Fruit fly (Drosophila melanogaster) S2 (cell line): Measurements from ENCODE around the gene CG43219.

Experiments
- CG8478 ChIP-seq: fragments of >200 bp; optimal IDR thresholded peaks from 2 replicates; lab custom pipeline; 2018
- CTCF ChIP-seq, 2 experiments: fragments of >200 bp; optimal IDR thresholded peaks; 2 replicates each; lab custom pipeline; 2018

DNA sequence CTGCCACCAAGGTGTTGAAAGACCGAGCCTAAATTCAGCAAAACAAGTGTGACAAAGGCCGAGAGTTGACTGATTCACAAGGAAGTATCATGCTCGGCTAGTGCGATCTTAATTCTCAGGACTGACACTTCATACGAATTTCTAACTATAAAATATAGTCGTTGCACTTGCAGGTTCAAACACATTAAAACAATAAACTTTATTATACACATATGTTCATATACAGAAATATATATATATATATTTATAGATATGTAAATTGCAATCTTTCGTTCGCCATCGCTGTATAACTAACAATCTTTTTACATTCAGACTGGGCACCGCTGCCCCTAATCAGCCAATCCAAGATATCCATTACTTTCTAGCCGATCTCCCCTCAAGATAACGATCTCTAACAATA is 50.3 kb downstream of the CG43219 start, which contains the start of gene CG9389:
- TF ChIP-seq CG8478 (lab: Kevin White, UChicago) (no peak), CTCF (optimal IDR thresholded peaks at IDR 0.05; lab: Kevin White, UChicago) (no peak)
